Worm (Caenorhabditis elegans): ENCODE measurements around the gene T05A8.3.

The T05A8.3 gene

ce11 chrII:2751278-2751677, 34.0 kb upstream of the T05A8.3 start:
- TF ChIP-seq ztf-11 (tag; optimal IDR thresholded peaks at IDR 0.05) (no peak), pqm-1 (tag; optimal IDR thresholded peaks at IDR 0.05) (no peak), elt-2 (tag; optimal IDR thresholded peaks at IDR 0.05) (peak; percentile 14), mml-1 (tag; optimal IDR thresholded peaks at IDR 0.05) (no peak), lin-39 (tag; optimal IDR thresholded peaks at IDR 0.05) (no peak)

DNA sequence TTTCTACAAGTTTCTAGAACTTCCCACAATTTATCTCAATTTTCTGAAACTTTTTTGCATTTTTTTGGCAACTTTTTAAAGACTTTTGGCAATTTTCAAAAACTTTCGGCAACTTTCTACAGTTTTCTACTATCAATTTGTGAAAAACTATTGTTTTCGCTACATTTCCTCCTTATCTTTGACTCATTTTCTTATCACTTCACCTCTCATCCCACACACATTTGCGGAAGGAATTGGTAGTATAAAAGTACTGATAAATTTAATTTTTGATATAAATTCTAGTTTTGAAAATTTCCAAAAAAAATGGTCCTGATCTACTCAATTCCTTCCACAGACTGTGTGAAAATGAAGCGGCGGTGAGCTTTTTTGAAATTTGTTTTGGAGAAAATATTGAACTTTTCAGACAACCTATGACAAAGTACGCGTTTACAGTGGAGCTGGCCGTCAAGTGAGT, 32.4 kb upstream of the T05A8.3 start, which contains the start of gene F29A7.4:
Gene F29A7.4, plus strand, starts transcription at position 404 of the 454 bp plus-strand sequence.
- TF ChIP-seq nhr-11 (tag; optimal IDR thresholded peaks at IDR 0.05) (no peak), ZK546.5 (tag; optimal IDR thresholded peaks at IDR 0.05) (no peak), unc-62 (GFP tag; optimal IDR thresholded peaks at IDR 0.05) (no peak), elt-2 (tag; optimal IDR thresholded peaks at IDR 0.05) (peak; percentile 64), nhr-23 (tag; optimal IDR thresholded peaks at IDR 0.05) (no peak), nfya-1 (tag; optimal IDR thresholded peaks at IDR 0.05; ENCODE audit: insufficient read depth) (no peak), pqm-1 (tag; optimal IDR thresholded peaks at IDR 0.05) (peak; percentile 58)

- TF ChIP-seq skn-1 (tag; optimal IDR thresholded peaks at IDR 0.05) (peak; percentile 10), fkh-10 (GFP tag; optimal IDR thresholded peaks at IDR 0.05) (peak; percentile 31), tbx-2 (tag; optimal IDR thresholded peaks at IDR 0.05) (peak; percentile 46), hmg-11 (tag; optimal IDR thresholded peaks at IDR 0.05) (peak; percentile 76), ztf-11 (tag; optimal IDR thresholded peaks at IDR 0.05) (no peak), fos-1 (tag; optimal IDR thresholded peaks at IDR 0.05) (no peak), unc-62 (GFP tag; optimal IDR thresholded peaks at IDR 0.05) (peak; percentile 79), egl-5 (tag; optimal IDR thresholded peaks at IDR 0.05) (peak; percentile 15), R02D3.7 (tag; optimal IDR thresholded peaks at IDR 0.05) (peak; percentile 13), unc-39 (tag; optimal IDR thresholded peaks at IDR 0.05) (no peak), nhr-67 (tag; optimal IDR thresholded peaks at IDR 0.05) (no peak), ceh-9 (tag; optimal IDR thresholded peaks at IDR 0.05) (no peak), nfya-1 (tag; optimal IDR thresholded peaks at IDR 0.05; ENCODE audit: insufficient read depth) (peak; percentile 81), ceh-82 (tag; optimal IDR thresholded peaks at IDR 0.05) (peak; percentile 26), nhr-76 (tag; optimal IDR thresholded peaks at IDR 0.05) (no peak), zag-1 (tag; optimal IDR thresholded peaks at IDR 0.05) (peak; percentile 30), lin-15B (tag; optimal IDR thresholded peaks at IDR 0.05) (peak; percentile 41), nhr-25 (tag; optimal IDR thresholded peaks at IDR 0.05) (no peak), snpc-4 (tag; optimal IDR thresholded peaks at IDR 0.05) (peak; percentile 41), lin-39 (tag; optimal IDR thresholded peaks at IDR 0.05) (peak; percentile 71)
Measured at ce11 chrII:2747956-2748621, 30.9 kb upstream of the T05A8.3 start.

DNA sequence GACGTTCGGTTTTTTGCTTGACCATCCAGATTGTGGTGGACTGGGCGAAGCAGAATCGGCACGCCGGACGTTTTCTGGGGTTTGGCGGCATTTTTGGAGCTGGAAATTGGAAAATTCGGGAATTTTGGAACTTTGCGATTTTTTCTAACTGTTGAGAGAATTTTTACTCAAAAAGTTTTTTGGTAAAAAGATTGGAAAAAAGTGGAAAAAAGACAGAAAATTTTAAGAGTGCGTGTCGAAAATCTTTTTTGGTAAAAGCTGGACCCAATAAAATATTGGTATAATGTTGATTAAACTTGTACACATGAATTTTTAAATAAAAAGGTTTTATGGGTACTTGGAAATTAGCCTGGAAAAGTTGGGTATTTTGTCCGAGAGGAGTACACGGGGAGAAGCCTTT, 25.0 kb upstream of the T05A8.3 start, which contains the start of gene T05A8.7:
Gene T05A8.7, minus strand, starts transcription at position 101 of the 400 bp plus-strand sequence.
- TF ChIP-seq nhr-77 (tag; optimal IDR thresholded peaks at IDR 0.05) (no peak), nhr-237 (tag; optimal IDR thresholded peaks at IDR 0.05) (no peak), ceh-28 (tag; optimal IDR thresholded peaks at IDR 0.05) (no peak), nhr-11 (tag; optimal IDR thresholded peaks at IDR 0.05) (no peak), nhr-25 (tag; optimal IDR thresholded peaks at IDR 0.05) (no peak), egl-5 (tag; optimal IDR thresholded peaks at IDR 0.05) (no peak), nhr-12 (tag; optimal IDR thresholded peaks at IDR 0.05) (no peak), unc-39 (tag; optimal IDR thresholded peaks at IDR 0.05) (no peak)

ce11 chrII:2741405-2741804, 24.2 kb upstream of the T05A8.3 start:
- TF ChIP-seq unc-62 (GFP tag; optimal IDR thresholded peaks at IDR 0.05) (no peak), tbx-2 (tag; optimal IDR thresholded peaks at IDR 0.05) (no peak)

DNA sequence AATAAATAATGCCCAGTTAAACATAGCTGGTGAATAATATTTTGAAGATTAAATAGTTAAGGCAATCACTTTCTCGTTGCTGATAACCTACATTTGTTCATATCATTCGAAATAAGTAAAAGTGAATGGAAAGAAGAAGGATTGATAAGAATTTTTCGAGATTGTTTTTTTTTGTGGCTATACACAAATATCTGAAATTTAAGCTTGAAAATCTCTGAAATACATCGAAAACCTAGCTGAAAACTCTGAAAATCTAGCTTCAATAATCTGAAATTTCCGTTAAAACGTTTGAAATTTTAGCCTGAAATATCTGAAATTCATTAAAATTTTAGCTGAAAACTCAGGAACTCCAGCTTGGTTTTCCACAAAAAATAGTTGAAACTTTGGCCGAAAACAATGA, 22.4 kb upstream of the T05A8.3 start, which contains the start of gene T05A8.6:
Gene T05A8.6, minus strand, starts transcription at position 101 of the 400 bp plus-strand sequence.
- no peak for TF ChIP-seq nhr-237 (tag; optimal IDR thresholded peaks at IDR 0.05)
- no peak for TF ChIP-seq snpc-4 (tag; optimal IDR thresholded peaks at IDR 0.05)
- no peak for TF ChIP-seq daf-12 (tag; optimal IDR thresholded peaks at IDR 0.05)
- no peak for TF ChIP-seq skn-1 (tag; optimal IDR thresholded peaks at IDR 0.05)

Measured in whole organism, L3 larva.